Worm (Caenorhabditis elegans) whole organism, young adult: Measurements from ENCODE around the gene Y41C4A.6.

Experiments used
- B0019.2 ChIP-seq: fragments of 200-800 bp; sonication (Bioruptor generic); conservative IDR thresholded peaks from 2 replicates; pipeline ENCODE4 v1.3.6; 2022; ENCODE audit warnings: missing genetic modification reagents, missing genetic modification characterization, missing compliant biosample characterization
- F10E7.11 ChIP-seq: sonication (generic microtip); optimal IDR thresholded peaks from 2 replicates; lab custom pipeline; 2017; ENCODE audit warnings: mild to moderate bottlenecking, missing genetic modification characterization, moderate library complexity, missing compliant biosample characterization
- F23B12.7 ChIP-seq: sonication (generic microtip); optimal IDR thresholded peaks from 2 replicates; lab custom pipeline; 2017; ENCODE audit warnings: missing genetic modification characterization, mild to moderate bottlenecking, missing compliant biosample characterization, antibody characterized with exemption, moderate library complexity; ENCODE audit not compliant: insufficient read depth
- F33H1.4 ChIP-seq: fragments of 200-800 bp; sonication (Bioruptor generic); IDR thresholded peaks from 2 replicates; pipeline ENCODE4 v1.3.6; 2022; ENCODE audit warnings: missing genetic modification reagents, missing genetic modification characterization, missing compliant biosample characterization
- F37B4.10 ChIP-seq: fragments of 200-800 bp; sonication (Bioruptor generic); IDR thresholded peaks from 2 replicates; pipeline ENCODE4 v1.3.6; 2022; ENCODE audit warnings: missing genetic modification characterization, missing compliant biosample characterization
- F39B2.1 ChIP-seq: fragments of 200-800 bp; sonication (Bioruptor generic); IDR thresholded peaks from 2 replicates; pipeline ENCODE4 v1.3.6; 2022; ENCODE audit warnings: missing genetic modification reagents, missing genetic modification characterization, missing compliant biosample characterization
- F57A8.1 ChIP-seq: fragments of 200-800 bp; sonication (Bioruptor generic); optimal IDR thresholded peaks from 2 replicates; lab custom pipeline; 2018; ENCODE audit warnings: mild to moderate bottlenecking, missing genetic modification characterization, moderate library complexity, missing compliant biosample characterization
- T07F8.4 ChIP-seq: sonication (generic microtip); optimal IDR thresholded peaks from 2 replicates; lab custom pipeline; 2016; ENCODE audit warnings: mild to moderate bottlenecking, missing genetic modification characterization, moderate library complexity, missing compliant biosample characterization
- Y56A3A.18 ChIP-seq: fragments of 200-800 bp; sonication (Bioruptor generic); IDR thresholded peaks from 2 replicates; pipeline ENCODE4 v1.3.6; 2022; ENCODE audit warnings: missing genetic modification reagents, missing genetic modification characterization, missing compliant biosample characterization
- Y67H2A.10 ChIP-seq: fragments of 200-800 bp; sonication (Bioruptor generic); conservative IDR thresholded peaks from 2 replicates; pipeline ENCODE4 v1.3.6; 2022; ENCODE audit warnings: missing genetic modification reagents, missing genetic modification characterization, missing compliant biosample characterization
- akir-1 ChIP-seq: fragments of 200-800 bp; sonication (Bioruptor generic); optimal IDR thresholded peaks from 2 replicates; lab custom pipeline; 2018; ENCODE audit warnings: mild to moderate bottlenecking, missing genetic modification characterization, moderate library complexity, missing compliant biosample characterization
- ama-1 ChIP-seq, 3 experiments: fragments of 150-350 bp in 1 of 3; sonication (generic microtip) in 2 of 3; optimal IDR thresholded peaks; 2 replicates each; lab custom pipeline; 2014 to 2018; ENCODE audit warnings: missing biosample characterization in 2 of 3, missing genetic modification characterization in 2 of 3, missing genetic modification reagents in 2 of 3
- aptf-2 ChIP-seq: fragments of 200-800 bp; sonication (Bioruptor generic); conservative IDR thresholded peaks from 2 replicates; pipeline ENCODE4 v1.3.6; 2022; ENCODE audit warnings: missing genetic modification reagents, missing genetic modification characterization, missing compliant biosample characterization
- bed-1 ChIP-seq: fragments of 200-800 bp; sonication (Bioruptor generic); IDR thresholded peaks from 2 replicates; pipeline ENCODE4 v1.3.6; 2022; ENCODE audit warnings: missing genetic modification reagents, missing genetic modification characterization, missing compliant biosample characterization
- bed-2 ChIP-seq: fragments of 200-800 bp; sonication (Bioruptor generic); IDR thresholded peaks from 2 replicates; pipeline ENCODE4 v1.3.6; 2022; ENCODE audit warnings: missing genetic modification reagents, missing genetic modification characterization, missing compliant biosample characterization
- ccch-3 ChIP-seq: fragments of 200-800 bp; sonication (Bioruptor generic); optimal IDR thresholded peaks from 2 replicates; lab custom pipeline; 2018; ENCODE audit warnings: mild to moderate bottlenecking, missing genetic modification characterization, missing compliant biosample characterization
- ceh-79 ChIP-seq: sonication (generic microtip); optimal IDR thresholded peaks from 2 replicates; lab custom pipeline; 2017; ENCODE audit warnings: mild to moderate bottlenecking, missing genetic modification characterization, missing compliant biosample characterization
- chd-7 ChIP-seq: sonication (generic microtip); optimal IDR thresholded peaks from 2 replicates; lab custom pipeline; 2016; ENCODE audit warnings: mild to moderate bottlenecking, missing genetic modification characterization, moderate library complexity, missing compliant biosample characterization
- egrh-3 ChIP-seq: fragments of 200-800 bp; sonication (Bioruptor generic); IDR thresholded peaks from 2 replicates; pipeline ENCODE4 v1.3.6; 2022; ENCODE audit warnings: missing genetic modification reagents, missing genetic modification characterization, missing compliant biosample characterization
- ekl-4 ChIP-seq: fragments of 200-800 bp; sonication (Bioruptor generic); IDR thresholded peaks from 2 replicates; pipeline ENCODE4 v1.3.6; 2022; ENCODE audit warnings: missing genetic modification reagents, missing genetic modification characterization, missing compliant biosample characterization
- gei-17 ChIP-seq: fragments of 200-800 bp; sonication (Bioruptor generic); optimal IDR thresholded peaks from 2 replicates; lab custom pipeline; 2018; ENCODE audit warnings: mild to moderate bottlenecking, missing genetic modification characterization, missing compliant biosample characterization
- hlh-12 ChIP-seq: sonication (generic microtip); optimal IDR thresholded peaks from 2 replicates; lab custom pipeline; 2016; ENCODE audit warnings: missing genetic modification characterization, missing compliant biosample characterization
- hlh-26 ChIP-seq: fragments of 200-800 bp; sonication (Bioruptor generic); conservative IDR thresholded peaks from 2 replicates; pipeline ENCODE4 v1.3.6; 2022; ENCODE audit warnings: missing genetic modification reagents, missing genetic modification characterization, missing compliant biosample characterization
- hsf-1 ChIP-seq: fragments of 200-800 bp; sonication (Bioruptor generic); IDR thresholded peaks from 2 replicates; pipeline ENCODE4 v1.3.6; 2022; ENCODE audit warnings: missing genetic modification reagents, missing genetic modification characterization, missing compliant biosample characterization
- lag-1 ChIP-seq: fragments of 200-800 bp; sonication (Bioruptor generic); IDR thresholded peaks from 2 replicates; pipeline ENCODE4 v1.3.6; 2022; ENCODE audit warnings: missing genetic modification reagents, missing genetic modification characterization, missing compliant biosample characterization
- let-526 ChIP-seq: fragments of 200-800 bp; sonication (Bioruptor generic); IDR thresholded peaks from 2 replicates; pipeline ENCODE4 v1.3.6; 2022; ENCODE audit warnings: missing genetic modification reagents, missing genetic modification characterization, missing compliant biosample characterization
- let-607 ChIP-seq, 2 experiments: fragments of 200-800 bp in 1 of 2; sonication (Bioruptor generic) in 1 of 2; sonication (generic microtip) in 1 of 2; optimal IDR thresholded peaks; 2 replicates each; lab custom pipeline; 2016 to 2018; ENCODE audit warnings: mild to moderate bottlenecking in 2 of 2, missing compliant biosample characterization in 2 of 2, missing genetic modification characterization in 2 of 2, moderate library complexity in 2 of 2, missing genotype in 1 of 2
- lin-26 ChIP-seq: fragments of 200-800 bp; sonication (Bioruptor generic); IDR thresholded peaks from 2 replicates; pipeline ENCODE4 v1.3.6; 2022; ENCODE audit warnings: missing genetic modification reagents, missing genetic modification characterization, missing compliant biosample characterization
- lin-54 ChIP-seq: fragments of 200-800 bp; sonication (Bioruptor generic); optimal IDR thresholded peaks from 2 replicates; lab custom pipeline; 2018; ENCODE audit warnings: mild to moderate bottlenecking, missing genetic modification characterization, missing compliant biosample characterization
- madf-10 ChIP-seq: sonication (generic microtip); optimal IDR thresholded peaks from 2 replicates; lab custom pipeline; 2016; ENCODE audit warnings: mild to moderate bottlenecking, missing genetic modification characterization, missing compliant biosample characterization
- madf-3 ChIP-seq: fragments of 200-800 bp; sonication (Bioruptor generic); IDR thresholded peaks from 2 replicates; pipeline ENCODE4 v1.3.6; 2022; ENCODE audit warnings: missing genetic modification reagents, missing genetic modification characterization, missing compliant biosample characterization
- madf-8 ChIP-seq: fragments of 200-800 bp; sonication (Bioruptor generic); conservative IDR thresholded peaks from 2 replicates; pipeline ENCODE4 v1.3.6; 2022; ENCODE audit warnings: missing genetic modification reagents, missing genetic modification characterization, missing compliant biosample characterization
- mel-28 ChIP-seq: sonication (generic microtip); optimal IDR thresholded peaks from 2 replicates; lab custom pipeline; 2016; ENCODE audit warnings: borderline replicate concordance, mild to moderate bottlenecking, missing genetic modification characterization, missing compliant biosample characterization
- nfyb-1 ChIP-seq: fragments of 200-800 bp; sonication (Bioruptor generic); IDR thresholded peaks from 2 replicates; pipeline ENCODE4 v1.3.6; 2022; ENCODE audit warnings: missing genetic modification reagents, missing genetic modification characterization, missing compliant biosample characterization
- nhr-27 ChIP-seq: fragments of 200-800 bp; sonication (Bioruptor generic); optimal IDR thresholded peaks from 2 replicates; lab custom pipeline; 2018; ENCODE audit warnings: mild to moderate bottlenecking, missing genetic modification characterization, moderate library complexity, missing compliant biosample characterization
- nhr-80 ChIP-seq: sonication (generic microtip); optimal IDR thresholded peaks from 2 replicates; lab custom pipeline; 2016; ENCODE audit warnings: missing genetic modification characterization, missing compliant biosample characterization
- nhr-90 ChIP-seq: sonication (generic microtip); optimal IDR thresholded peaks from 2 replicates; lab custom pipeline; 2016; ENCODE audit warnings: missing genotype, mild to moderate bottlenecking, missing genetic modification characterization, missing compliant biosample characterization
- pha-4 ChIP-seq: fragments of 150-350 bp; sonication (generic microtip); optimal IDR thresholded peaks from 2 replicates; lab custom pipeline; 2014; ENCODE audit warnings: missing biosample characterization, missing genetic modification reagents, missing genetic modification characterization
- rec-8 ChIP-seq, 2 experiments: sonication (generic microtip); optimal IDR thresholded peaks; 2 replicates each; lab custom pipeline; 2016; ENCODE audit warnings: mild to moderate bottlenecking in 2 of 2, missing genetic modification characterization in 2 of 2, missing genetic modification reagents in 2 of 2, missing genotype in 2 of 2, missing biosample characterization in 1 of 2, missing compliant biosample characterization in 1 of 2, moderate library complexity in 1 of 2
- sdz-38 ChIP-seq: sonication (generic microtip); optimal IDR thresholded peaks from 2 replicates; lab custom pipeline; 2016; ENCODE audit warnings: missing genotype, missing genetic modification characterization, missing compliant biosample characterization
- snpc-4 ChIP-seq, 5 experiments: fragments of 150-350 bp in 1 of 5; sonication (generic microtip) in 4 of 5; optimal IDR thresholded peaks; 2 replicates each; lab custom pipeline; 2014 to 2018; ENCODE audit warnings: missing genetic modification characterization in 5 of 5, missing biosample characterization in 3 of 5, antibody characterized with exemption in 2 of 5, mild to moderate bottlenecking in 2 of 5, missing compliant biosample characterization in 2 of 5, missing genotype in 2 of 5, moderate library complexity in 2 of 5, missing genetic modification reagents in 1 of 5
- somi-1 ChIP-seq: fragments of 200-800 bp; sonication (Bioruptor generic); optimal IDR thresholded peaks from 2 replicates; lab custom pipeline; 2018; ENCODE audit warnings: mild to moderate bottlenecking, missing genetic modification characterization, missing compliant biosample characterization
- tbp1 ChIP-seq: fragments of 200-800 bp; sonication (Bioruptor generic); optimal IDR thresholded peaks from 2 replicates; lab custom pipeline; 2018; ENCODE audit warnings: mild to moderate bottlenecking, missing genetic modification characterization, missing compliant biosample characterization
- tlf-1 ChIP-seq: fragments of 200-800 bp; sonication (Bioruptor generic); optimal IDR thresholded peaks from 2 replicates; lab custom pipeline; 2018; ENCODE audit warnings: mild to moderate bottlenecking, missing genetic modification characterization, missing compliant biosample characterization
- xnd-1 ChIP-seq: sonication (generic microtip); optimal IDR thresholded peaks from 2 replicates; lab custom pipeline; 2016; ENCODE audit warnings: missing genotype, missing genetic modification reagents, missing genetic modification characterization, missing compliant biosample characterization
- zim-3 ChIP-seq: sonication (generic microtip); optimal IDR thresholded peaks from 2 replicates; lab custom pipeline; 2017; ENCODE audit warnings: mild to moderate bottlenecking, missing genetic modification characterization, moderate library complexity, missing compliant biosample characterization
- ztf-25 ChIP-seq: fragments of 200-800 bp; sonication (Bioruptor generic); IDR thresholded peaks from 2 replicates; pipeline ENCODE4 v1.3.6; 2022; ENCODE audit warnings: missing genetic modification reagents, missing genetic modification characterization, missing compliant biosample characterization
- ztf-28 ChIP-seq: fragments of 200-800 bp; sonication (Bioruptor generic); IDR thresholded peaks from 2 replicates; pipeline ENCODE4 v1.3.6; 2022; ENCODE audit warnings: missing genetic modification reagents, missing genetic modification characterization, missing compliant biosample characterization

The Y41C4A.6 gene

ce11 chrIII:11689303-11689702 lies 7.1 kb upstream of the Y41C4A.6 start:
- TF ChIP-seq tbp1 (GFP tag; lab: Kevin White, UChicago) = peak; percentile 11
- no peak for TF ChIP-seq zim-3 (tag; lab: Kevin White, UChicago)
- TF ChIP-seq B0019.2 = no peak
- no peak for TF ChIP-seq sdz-38 (tag; lab: Kevin White, UChicago)
- no peak for TF ChIP-seq F23B12.7 (tag; lab: Kevin White, UChicago)
- no peak for TF ChIP-seq F33H1.4 (GFP tag; lab: Robert Waterston, UW)
- no peak for TF ChIP-seq lag-1 (GFP tag; lab: Robert Waterston, UW)
- no peak for TF ChIP-seq F39B2.1 (GFP tag; lab: Robert Waterston, UW)
- TF ChIP-seq let-607 (tag; optimal IDR thresholded peaks at IDR 0.05; lab: Kevin White, UChicago) = no peak
- TF ChIP-seq lin-54 (GFP tag; lab: Kevin White, UChicago) = peak; percentile 29
- no peak for TF ChIP-seq Y67H2A.10
- TF ChIP-seq gei-17 (GFP tag; lab: Kevin White, UChicago) = no peak
- no peak for TF ChIP-seq mel-28 (tag; lab: Kevin White, UChicago)
- no peak for TF ChIP-seq egrh-3 (GFP tag; lab: Robert Waterston, UW)
- no peak for TF ChIP-seq chd-7 (tag; lab: Kevin White, UChicago)
- TF ChIP-seq snpc-4 (GFP tag; optimal IDR thresholded peaks at IDR 0.05; lab: Kevin White, UChicago) = no peak
- peak in 1 of 4 experiments; percentile 33 for TF ChIP-seq snpc-4 (tag; optimal IDR thresholded peaks at IDR 0.05; lab: Kevin White, UChicago)
- TF ChIP-seq ama-1 (optimal IDR thresholded peaks at IDR 0.05; lab: Kevin White, UChicago) = no peak
- TF ChIP-seq ama-1 (GFP tag; optimal IDR thresholded peaks at IDR 0.05; lab: Kevin White, UChicago) = no peak
- TF ChIP-seq tlf-1 (GFP tag; lab: Kevin White, UChicago) = no peak
- TF ChIP-seq rec-8 (tag; optimal IDR thresholded peaks at IDR 0.05; lab: Kevin White, UChicago) = no peak
- no peak for TF ChIP-seq ztf-28
- TF ChIP-seq nfyb-1 (GFP tag; lab: Robert Waterston, UW) = peak; percentile 39; the same call in 1 of the 2 replicates
- TF ChIP-seq madf-8 (GFP tag; lab: Robert Waterston, UW) = no peak
- peak; percentile 20; the same call in 1 of the 2 replicates for TF ChIP-seq lin-26 (GFP tag; lab: Robert Waterston, UW)
- peak; percentile 27 for TF ChIP-seq nhr-90 (tag; lab: Kevin White, UChicago)
- TF ChIP-seq ceh-79 = no peak
- no peak for TF ChIP-seq hlh-26
- no peak for TF ChIP-seq madf-10 (tag; lab: Kevin White, UChicago)
- TF ChIP-seq ccch-3 (GFP tag; lab: Kevin White, UChicago) = no peak
- no peak for TF ChIP-seq aptf-2 (GFP tag; lab: Robert Waterston, UW)
- no peak for TF ChIP-seq nhr-27
- no peak for TF ChIP-seq hsf-1 (GFP tag; lab: Robert Waterston, UW)
- no peak for TF ChIP-seq T07F8.4 (tag; lab: Kevin White, UChicago)
- no peak for TF ChIP-seq pha-4 (tag; lab: Kevin White, UChicago)
- no peak for TF ChIP-seq hlh-12 (tag; lab: Kevin White, UChicago)
- no peak for TF ChIP-seq F57A8.1 (GFP tag; lab: Kevin White, UChicago)
- TF ChIP-seq Y56A3A.18 (GFP tag; lab: Robert Waterston, UW) = peak; percentile 17; the same call in 1 of the 2 replicates
- no peak for TF ChIP-seq ekl-4
- peak; percentile 96 for TF ChIP-seq nhr-80
- no peak for TF ChIP-seq let-526 (GFP tag; lab: Robert Waterston, UW)
- TF ChIP-seq somi-1 (GFP tag; lab: Kevin White, UChicago) = peak; percentile 27
- TF ChIP-seq bed-1 (GFP tag; lab: Robert Waterston, UW) = no peak
- no peak for TF ChIP-seq bed-2
- no peak for TF ChIP-seq madf-3
- TF ChIP-seq xnd-1 (tag; lab: Kevin White, UChicago) = no peak
- no peak for TF ChIP-seq F37B4.10
- TF ChIP-seq ztf-25 (GFP tag; lab: Robert Waterston, UW) = no peak
- TF ChIP-seq akir-1 (GFP tag; lab: Kevin White, UChicago) = no peak
- no peak for TF ChIP-seq F10E7.11 (tag; lab: Kevin White, UChicago)
